Worm (Caenorhabditis elegans) whole organism, L2 larva: Measurements from ENCODE around the gene mltn-7.

Experiments used
- ZK546.5 ChIP-seq: sonication (generic microtip); optimal IDR thresholded peaks from 2 replicates; lab custom pipeline; 2017; ENCODE audit warnings: missing biosample characterization, missing genetic modification characterization
- ama-1 ChIP-seq: fragments of 150-350 bp; optimal IDR thresholded peaks from 2 replicates; lab custom pipeline; 2018; ENCODE audit warnings: inconsistent platforms
- ceh-82 ChIP-seq: fragments of 150-350 bp; optimal IDR thresholded peaks from 2 replicates; lab custom pipeline; 2014; ENCODE audit warnings: missing biosample characterization, missing genetic modification characterization
- fos-1 ChIP-seq: fragments of 150-350 bp; optimal IDR thresholded peaks from 2 replicates; lab custom pipeline; 2014; ENCODE audit warnings: missing biosample characterization, missing genetic modification characterization
- gmeb-1 ChIP-seq: fragments of 150-350 bp; optimal IDR thresholded peaks from 2 replicates; lab custom pipeline; 2014; ENCODE audit warnings: missing biosample characterization, missing genetic modification characterization
- nhr-237 ChIP-seq: fragments of 150-350 bp; optimal IDR thresholded peaks from 2 replicates; lab custom pipeline; 2014; ENCODE audit warnings: missing biosample characterization, missing genetic modification characterization
- zag-1 ChIP-seq: fragments of 150-350 bp; optimal IDR thresholded peaks from 2 replicates; lab custom pipeline; 2014; ENCODE audit warnings: missing biosample characterization, missing genetic modification characterization
- ztf-11 ChIP-seq: sonication (generic microtip); optimal IDR thresholded peaks from 2 replicates; lab custom pipeline; 2017; ENCODE audit warnings: missing biosample characterization, missing genetic modification characterization
- ztf-4 ChIP-seq: fragments of 150-350 bp; optimal IDR thresholded peaks from 2 replicates; lab custom pipeline; 2014; ENCODE audit warnings: missing biosample characterization, missing genetic modification characterization

ce11 chrV:358473-358872, 11.7 kb upstream of the mltn-7 start:
- no peak for TF ChIP-seq ama-1
- TF ChIP-seq nhr-237 (tag; lab: Kevin White, UChicago), result no peak
- no peak for TF ChIP-seq ceh-82 (tag; lab: Kevin White, UChicago)
- no peak for TF ChIP-seq ZK546.5 (tag; lab: Kevin White, UChicago)
- no peak for TF ChIP-seq zag-1 (tag; lab: Kevin White, UChicago)
- no peak for TF ChIP-seq ztf-4
- TF ChIP-seq fos-1, result no peak
- TF ChIP-seq ztf-11 (tag; lab: Kevin White, UChicago), result no peak
- no peak for TF ChIP-seq gmeb-1 (tag; lab: Kevin White, UChicago)
